Worm (Caenorhabditis elegans): ENCODE measurements around the gene tag-281.

Gene tag-281

DNA sequence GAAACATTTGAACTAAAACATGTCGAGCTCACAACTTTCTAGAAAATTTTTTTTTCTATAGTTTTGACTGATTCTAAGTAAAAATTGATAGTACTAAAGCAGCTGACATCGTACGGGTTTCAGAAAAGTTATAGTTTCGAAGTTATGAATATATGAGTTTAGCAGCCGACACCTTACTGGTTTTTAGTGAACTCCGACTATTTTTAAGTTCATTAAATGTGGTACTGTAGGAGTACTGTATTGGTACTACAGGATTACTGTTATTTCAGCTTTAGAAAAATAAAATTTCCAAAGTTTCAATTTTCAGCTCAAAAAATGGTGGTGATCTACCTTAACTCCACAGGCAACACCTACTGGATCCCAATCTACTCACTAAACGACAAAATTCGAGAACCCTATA lies 6.0 kb downstream of the tag-281 start, which contains the start of gene sre-37:
TSS of gene sre-37 (plus strand) at position 301 of the 400 bp plus-strand sequence.
- TF ChIP-seq lsy-12 (tag; optimal IDR thresholded peaks at IDR 0.05) (no peak), ztf-11 (tag; optimal IDR thresholded peaks at IDR 0.05) (no peak), nhr-67 (tag; optimal IDR thresholded peaks at IDR 0.05) (no peak), elt-1 (tag; optimal IDR thresholded peaks at IDR 0.05) (no peak)

DNA sequence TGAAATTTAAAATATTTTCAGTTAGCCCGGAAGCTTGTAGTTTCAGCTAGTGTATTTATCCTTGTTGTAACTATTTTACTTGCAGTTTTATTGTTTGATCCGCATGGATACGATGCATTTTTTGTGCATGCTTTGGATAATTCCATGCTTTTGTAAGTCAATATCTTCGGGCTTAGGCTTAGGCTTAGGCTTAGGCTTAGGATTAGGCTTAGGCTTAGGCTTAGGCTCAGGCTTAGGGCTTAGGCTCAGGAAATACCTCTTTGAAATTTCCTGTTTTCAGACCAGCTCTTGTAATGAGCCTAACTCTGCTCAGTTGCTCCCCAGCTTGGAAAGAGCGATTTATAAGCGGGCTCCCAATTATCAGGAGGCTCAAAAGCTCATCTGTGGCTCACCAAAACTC lies 7.5 kb downstream of the tag-281 start, which contains the start of gene srg-16:
TSS of gene srg-16 (plus strand) at position 87 of the 400 bp plus-strand sequence.
- TF ChIP-seq lin-15B (tag; optimal IDR thresholded peaks at IDR 0.05) (no peak), mdl-1 (tag; optimal IDR thresholded peaks at IDR 0.05) (no peak), mml-1 (tag; optimal IDR thresholded peaks at IDR 0.05) (no peak), nhr-67 (tag; optimal IDR thresholded peaks at IDR 0.05) (no peak), nfya-1 (tag; optimal IDR thresholded peaks at IDR 0.05; ENCODE audit: insufficient read depth) (no peak), unc-62 (GFP tag; optimal IDR thresholded peaks at IDR 0.05) (no peak), ama-1 (optimal IDR thresholded peaks at IDR 0.05) (no peak), fos-1 (tag; optimal IDR thresholded peaks at IDR 0.05) (no peak), zag-1 (tag; optimal IDR thresholded peaks at IDR 0.05) (no peak), snpc-4 (tag; optimal IDR thresholded peaks at IDR 0.05) (no peak), nhr-76 (tag; optimal IDR thresholded peaks at IDR 0.05) (no peak), hmg-11 (tag; optimal IDR thresholded peaks at IDR 0.05) (no peak), nhr-23 (tag; optimal IDR thresholded peaks at IDR 0.05) (no peak), fkh-10 (GFP tag; optimal IDR thresholded peaks at IDR 0.05) (no peak), nhr-25 (tag; optimal IDR thresholded peaks at IDR 0.05) (no peak), nhr-12 (tag; optimal IDR thresholded peaks at IDR 0.05) (no peak), ztf-4 (tag; optimal IDR thresholded peaks at IDR 0.05) (no peak)

DNA sequence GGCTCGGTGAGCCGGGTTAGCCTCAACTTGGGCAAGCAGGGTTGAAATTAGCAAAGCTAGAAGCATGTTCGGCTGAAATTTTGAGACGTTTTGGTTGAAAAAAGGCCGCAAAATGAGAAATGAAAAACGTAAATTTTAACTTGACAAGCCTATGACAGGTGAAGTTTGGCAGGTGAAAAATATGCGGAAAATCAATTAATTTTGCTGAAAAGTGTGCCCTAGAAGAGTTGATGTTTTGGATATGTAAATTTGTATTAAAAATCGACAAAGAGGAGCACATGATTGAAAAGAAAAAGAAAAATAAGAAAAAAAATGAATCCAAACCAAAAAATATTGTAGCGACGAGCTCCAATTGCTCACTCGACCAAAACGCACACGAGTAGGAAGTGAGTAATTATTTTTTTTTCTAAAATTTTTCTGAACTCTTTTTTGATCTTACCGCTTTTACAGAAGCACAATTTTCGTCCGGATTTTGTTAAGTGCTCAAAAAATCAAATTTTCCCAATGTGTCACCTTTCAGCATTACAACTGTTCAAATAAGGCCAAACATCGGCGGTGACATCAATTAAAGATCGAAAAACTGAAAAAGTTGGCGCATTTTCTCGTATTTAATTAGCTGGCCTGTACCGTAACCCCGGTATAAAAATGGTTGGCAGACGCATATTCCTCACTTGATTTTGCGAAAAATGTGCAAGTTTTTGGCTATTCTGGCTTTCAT lies 11.7 kb downstream of the tag-281 start, which contains the start of the genes F15A4.5 and phat-8:
TSS of gene F15A4.5 (minus strand) at position 101 of the 718 bp plus-strand sequence.
TSS of gene phat-8 (plus strand) at position 668 of the 718 bp plus-strand sequence.
- TF ChIP-seq nhr-25 (tag; optimal IDR thresholded peaks at IDR 0.05) (no peak), unc-39 (tag; optimal IDR thresholded peaks at IDR 0.05) (no peak), ceh-28 (tag; optimal IDR thresholded peaks at IDR 0.05) (no peak), aly-2 (tag; optimal IDR thresholded peaks at IDR 0.05) (no peak), nhr-23 (tag; optimal IDR thresholded peaks at IDR 0.05) (no peak), egl-27 (tag; optimal IDR thresholded peaks at IDR 0.05) (no peak)

DNA sequence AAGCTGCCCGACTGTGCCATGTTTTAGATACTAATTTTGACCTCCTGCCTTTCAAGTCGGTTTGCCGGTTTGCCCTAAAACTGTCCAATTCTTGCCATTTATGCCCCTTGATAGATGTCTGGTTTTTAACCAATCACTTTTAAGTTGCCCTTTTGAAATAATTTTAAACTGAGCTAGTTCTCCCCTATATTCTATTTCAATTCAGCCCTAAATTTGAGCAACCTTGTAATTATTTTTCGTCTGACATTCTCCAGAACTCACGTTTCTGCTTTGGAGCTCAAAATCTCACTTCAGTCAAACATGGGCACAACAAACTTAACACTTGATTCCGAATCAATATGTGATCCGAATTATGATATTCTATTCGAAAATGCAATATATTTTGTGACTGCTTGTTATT lies 13.8 kb downstream of the tag-281 start, which contains the start of gene srg-17:
TSS of gene srg-17 (plus strand) at position 301 of the 400 bp plus-strand sequence.
- TF ChIP-seq mdl-1 (tag; optimal IDR thresholded peaks at IDR 0.05) (no peak), egl-27 (tag; optimal IDR thresholded peaks at IDR 0.05) (no peak), jun-1 (tag; optimal IDR thresholded peaks at IDR 0.05) (no peak), egl-5 (tag; optimal IDR thresholded peaks at IDR 0.05) (no peak), daf-12 (tag; optimal IDR thresholded peaks at IDR 0.05) (no peak), sea-2 (GFP tag; optimal IDR thresholded peaks at IDR 0.05) (no peak), fkh-2 (tag; optimal IDR thresholded peaks at IDR 0.05) (no peak), snpc-4 (tag; optimal IDR thresholded peaks at IDR 0.05) (no peak), nhr-12 (tag; optimal IDR thresholded peaks at IDR 0.05) (no peak), nhr-77 (tag; optimal IDR thresholded peaks at IDR 0.05) (no peak), unc-39 (tag; optimal IDR thresholded peaks at IDR 0.05) (no peak), aly-2 (tag; optimal IDR thresholded peaks at IDR 0.05) (no peak), elt-2 (tag; optimal IDR thresholded peaks at IDR 0.05) (no peak), tbx-2 (tag; optimal IDR thresholded peaks at IDR 0.05) (no peak), ama-1 (optimal IDR thresholded peaks at IDR 0.05) (no peak), ceh-82 (tag; optimal IDR thresholded peaks at IDR 0.05) (no peak), pha-4 (tag; optimal IDR thresholded peaks at IDR 0.05) (no peak), hmg-11 (tag; optimal IDR thresholded peaks at IDR 0.05) (no peak), nhr-23 (tag; optimal IDR thresholded peaks at IDR 0.05) (no peak)

DNA sequence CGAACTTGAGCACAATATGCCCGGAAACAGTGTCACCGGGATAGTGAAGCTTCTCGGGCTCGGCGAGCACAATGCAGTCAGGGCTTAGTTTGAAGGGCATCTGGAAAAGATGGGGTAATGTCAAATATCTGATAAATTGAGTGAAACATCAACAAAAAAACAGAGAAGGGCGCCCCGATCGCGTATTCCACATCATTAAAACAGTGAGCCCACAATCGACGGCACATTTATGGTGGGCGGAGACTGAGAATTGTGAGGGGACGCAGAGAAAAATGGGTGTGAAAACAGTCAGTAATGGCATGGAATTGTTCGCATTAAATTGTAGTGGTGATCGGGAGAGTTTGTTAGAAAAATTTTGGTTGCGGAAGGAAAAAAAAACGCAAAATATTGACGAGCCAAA lies 21.2 kb downstream of the tag-281 start, which contains the start of gene arrd-9:
TSS of gene arrd-9 (minus strand) at position 101 of the 400 bp plus-strand sequence.
- TF ChIP-seq elt-1 (tag; optimal IDR thresholded peaks at IDR 0.05): no peak
- no peak for TF ChIP-seq nhr-237 (tag; optimal IDR thresholded peaks at IDR 0.05)
- no peak for TF ChIP-seq nhr-12 (tag; optimal IDR thresholded peaks at IDR 0.05)
- no peak for TF ChIP-seq ZK546.5 (tag; optimal IDR thresholded peaks at IDR 0.05)
